Worm (Caenorhabditis elegans) whole organism, late embryonic: ENCODE data around the gene lury-1.

Experiments used
- F13H6.1 ChIP-seq: sonication (generic microtip); optimal IDR thresholded peaks from 2 replicates; lab custom pipeline; 2016; ENCODE audit warnings: missing genetic modification characterization, missing compliant biosample characterization
- fkh-10 ChIP-seq: fragments of 150-350 bp; optimal IDR thresholded peaks from 2 replicates; lab custom pipeline; 2014; ENCODE audit warnings: missing biosample characterization, missing genetic modification reagents, missing genetic modification characterization
- hlh-8 ChIP-seq: sonication (generic microtip); optimal IDR thresholded peaks from 2 replicates; lab custom pipeline; 2016; ENCODE audit warnings: missing genotype, missing genetic modification characterization, missing compliant biosample characterization
- nhr-11 ChIP-seq: fragments of 150-350 bp; optimal IDR thresholded peaks from 2 replicates; lab custom pipeline; 2014; ENCODE audit warnings: missing biosample characterization, missing genetic modification characterization
- tbx-2 ChIP-seq: sonication (generic microtip); optimal IDR thresholded peaks from 2 replicates; lab custom pipeline; 2016; ENCODE audit warnings: missing genetic modification characterization, missing compliant biosample characterization
- unc-42 ChIP-seq: sonication (generic microtip); optimal IDR thresholded peaks from 2 replicates; lab custom pipeline; 2016; ENCODE audit warnings: missing genotype, missing genetic modification characterization, missing compliant biosample characterization

- TF ChIP-seq tbx-2 (tag; lab: Kevin White, UChicago) = no peak
- no peak for TF ChIP-seq fkh-10 (GFP tag; lab: Kevin White, UChicago)
- TF ChIP-seq unc-42 (tag; lab: Kevin White, UChicago) = no peak
- TF ChIP-seq nhr-11 (tag; lab: Kevin White, UChicago) = no peak
- no peak for TF ChIP-seq hlh-8 (tag; lab: Kevin White, UChicago)
- no peak for TF ChIP-seq F13H6.1
Measured at ce11 chrIII:12223208-12223607, 37.0 kb downstream of the lury-1 start.
